Worm (Caenorhabditis elegans) whole organism, young adult: ENCODE results near the gene nprl-3.

Source experiments
- B0019.2 ChIP-seq: fragments of 200-800 bp; sonication (Bioruptor generic); conservative IDR thresholded peaks from 2 replicates; pipeline ENCODE4 v1.3.6; 2022; ENCODE audit warnings: missing genetic modification reagents, missing genetic modification characterization, missing compliant biosample characterization
- B0035.1 ChIP-seq: sonication (generic microtip); optimal IDR thresholded peaks from 2 replicates; lab custom pipeline; 2016; ENCODE audit warnings: missing genetic modification characterization, mild to moderate bottlenecking, missing compliant biosample characterization, missing genotype, missing genetic modification reagents
- B0261.1 ChIP-seq: sonication (generic microtip); optimal IDR thresholded peaks from 2 replicates; lab custom pipeline; 2016; ENCODE audit warnings: mild to moderate bottlenecking, missing genetic modification characterization, moderate library complexity, missing compliant biosample characterization
- F23B12.7 ChIP-seq: sonication (generic microtip); optimal IDR thresholded peaks from 2 replicates; lab custom pipeline; 2017; ENCODE audit warnings: missing genetic modification characterization, mild to moderate bottlenecking, missing compliant biosample characterization, antibody characterized with exemption, moderate library complexity; ENCODE audit not compliant: insufficient read depth
- F33H1.4 ChIP-seq: fragments of 200-800 bp; sonication (Bioruptor generic); IDR thresholded peaks from 2 replicates; pipeline ENCODE4 v1.3.6; 2022; ENCODE audit warnings: missing genetic modification reagents, missing genetic modification characterization, missing compliant biosample characterization
- F57C9.4 ChIP-seq: sonication (generic microtip); optimal IDR thresholded peaks from 2 replicates; lab custom pipeline; 2017; ENCODE audit warnings: mild to moderate bottlenecking, missing genetic modification characterization, missing compliant biosample characterization
- T07F8.4 ChIP-seq: sonication (generic microtip); optimal IDR thresholded peaks from 2 replicates; lab custom pipeline; 2016; ENCODE audit warnings: mild to moderate bottlenecking, missing genetic modification characterization, moderate library complexity, missing compliant biosample characterization
- T26A5.8 ChIP-seq: sonication (generic microtip); optimal IDR thresholded peaks from 2 replicates; lab custom pipeline; 2016; ENCODE audit warnings: missing genetic modification characterization, missing compliant biosample characterization
- Y53F4B.3 ChIP-seq: fragments of 200-800 bp; sonication (Bioruptor generic); IDR thresholded peaks from 2 replicates; pipeline ENCODE4 v1.3.6; 2022; ENCODE audit warnings: missing genetic modification reagents, missing genetic modification characterization, missing compliant biosample characterization
- Y56A3A.18 ChIP-seq: fragments of 200-800 bp; sonication (Bioruptor generic); IDR thresholded peaks from 2 replicates; pipeline ENCODE4 v1.3.6; 2022; ENCODE audit warnings: missing genetic modification reagents, missing genetic modification characterization, missing compliant biosample characterization
- Y79H2A.3 ChIP-seq: fragments of 200-800 bp; sonication (Bioruptor generic); conservative IDR thresholded peaks from 2 replicates; pipeline ENCODE4 v1.3.6; 2022; ENCODE audit warnings: missing genetic modification reagents, missing genetic modification characterization, missing compliant biosample characterization
- Y95B8A.8 ChIP-seq: fragments of 200-800 bp; sonication (Bioruptor generic); IDR thresholded peaks from 2 replicates; pipeline ENCODE4 v1.3.6; 2022; ENCODE audit warnings: missing genetic modification reagents, missing genetic modification characterization, missing compliant biosample characterization
- ZK185.1 ChIP-seq: sonication (generic microtip); optimal IDR thresholded peaks from 2 replicates; lab custom pipeline; 2016; ENCODE audit warnings: mild to moderate bottlenecking, missing genetic modification characterization, missing compliant biosample characterization; ENCODE audit not compliant: poor library complexity, severe bottlenecking
- akir-1 ChIP-seq: fragments of 200-800 bp; sonication (Bioruptor generic); optimal IDR thresholded peaks from 2 replicates; lab custom pipeline; 2018; ENCODE audit warnings: mild to moderate bottlenecking, missing genetic modification characterization, moderate library complexity, missing compliant biosample characterization
- attf-3 ChIP-seq: fragments of 200-800 bp; sonication (Bioruptor generic); conservative IDR thresholded peaks from 2 replicates; pipeline ENCODE4 v1.3.6; 2022; ENCODE audit warnings: missing genetic modification reagents, missing genetic modification characterization, missing compliant biosample characterization
- attf-5 ChIP-seq: fragments of 200-800 bp; sonication (Bioruptor generic); optimal IDR thresholded peaks from 2 replicates; lab custom pipeline; 2018; ENCODE audit warnings: mild to moderate bottlenecking, missing genetic modification characterization, missing compliant biosample characterization
- bed-1 ChIP-seq: fragments of 200-800 bp; sonication (Bioruptor generic); IDR thresholded peaks from 2 replicates; pipeline ENCODE4 v1.3.6; 2022; ENCODE audit warnings: missing genetic modification reagents, missing genetic modification characterization, missing compliant biosample characterization
- bed-2 ChIP-seq: fragments of 200-800 bp; sonication (Bioruptor generic); IDR thresholded peaks from 2 replicates; pipeline ENCODE4 v1.3.6; 2022; ENCODE audit warnings: missing genetic modification reagents, missing genetic modification characterization, missing compliant biosample characterization
- ccch-3 ChIP-seq: fragments of 200-800 bp; sonication (Bioruptor generic); optimal IDR thresholded peaks from 2 replicates; lab custom pipeline; 2018; ENCODE audit warnings: mild to moderate bottlenecking, missing genetic modification characterization, missing compliant biosample characterization
- ceh-27 ChIP-seq: fragments of 200-800 bp; sonication (Bioruptor generic); optimal IDR thresholded peaks from 2 replicates; lab custom pipeline; 2018; ENCODE audit warnings: mild to moderate bottlenecking, missing genetic modification characterization, moderate library complexity, missing compliant biosample characterization
- ceh-40 ChIP-seq: fragments of 200-800 bp; sonication (Bioruptor generic); IDR thresholded peaks from 2 replicates; pipeline ENCODE4 v1.3.6; 2022; ENCODE audit warnings: missing genetic modification characterization, missing compliant biosample characterization
- ceh-91 ChIP-seq: fragments of 200-800 bp; sonication (Bioruptor generic); IDR thresholded peaks from 2 replicates; pipeline ENCODE4 v1.3.6; 2022; ENCODE audit warnings: missing genetic modification reagents, missing genetic modification characterization, missing compliant biosample characterization
- dpff-1 ChIP-seq: sonication (generic microtip); optimal IDR thresholded peaks from 2 replicates; lab custom pipeline; 2017; ENCODE audit warnings: mild to moderate bottlenecking, missing genetic modification characterization, missing compliant biosample characterization
- egl-18 ChIP-seq: fragments of 200-800 bp; sonication (Bioruptor generic); IDR thresholded peaks from 2 replicates; pipeline ENCODE4 v1.3.6; 2022; ENCODE audit warnings: missing genetic modification reagents, missing genetic modification characterization, missing compliant biosample characterization
- fkh-3 ChIP-seq: sonication (generic microtip); optimal IDR thresholded peaks from 2 replicates; lab custom pipeline; 2016; ENCODE audit warnings: mild to moderate bottlenecking, missing genetic modification characterization, missing compliant biosample characterization
- him-1 ChIP-seq: sonication (generic microtip); optimal IDR thresholded peaks from 2 replicates; lab custom pipeline; 2016; ENCODE audit warnings: missing genotype, missing genetic modification reagents, missing genetic modification characterization, missing compliant biosample characterization
- let-607 ChIP-seq, 2 experiments: fragments of 200-800 bp in 1 of 2; sonication (Bioruptor generic) in 1 of 2; sonication (generic microtip) in 1 of 2; optimal IDR thresholded peaks; 2 replicates each; lab custom pipeline; 2016 to 2018; ENCODE audit warnings: mild to moderate bottlenecking in 2 of 2, missing compliant biosample characterization in 2 of 2, missing genetic modification characterization in 2 of 2, moderate library complexity in 2 of 2, missing genotype in 1 of 2
- lin-54 ChIP-seq: fragments of 200-800 bp; sonication (Bioruptor generic); optimal IDR thresholded peaks from 2 replicates; lab custom pipeline; 2018; ENCODE audit warnings: mild to moderate bottlenecking, missing genetic modification characterization, missing compliant biosample characterization
- lir-1 ChIP-seq: fragments of 200-800 bp; sonication (Bioruptor generic); conservative IDR thresholded peaks from 2 replicates; pipeline ENCODE4 v1.3.6; 2022; ENCODE audit warnings: missing genetic modification reagents, missing genetic modification characterization, missing compliant biosample characterization
- madf-10 ChIP-seq: sonication (generic microtip); optimal IDR thresholded peaks from 2 replicates; lab custom pipeline; 2016; ENCODE audit warnings: mild to moderate bottlenecking, missing genetic modification characterization, missing compliant biosample characterization
- madf-8 ChIP-seq: fragments of 200-800 bp; sonication (Bioruptor generic); conservative IDR thresholded peaks from 2 replicates; pipeline ENCODE4 v1.3.6; 2022; ENCODE audit warnings: missing genetic modification reagents, missing genetic modification characterization, missing compliant biosample characterization
- mxl-1 ChIP-seq: sonication (generic microtip); optimal IDR thresholded peaks from 2 replicates; lab custom pipeline; 2016; ENCODE audit warnings: missing genetic modification characterization, missing compliant biosample characterization
- nfya-1 ChIP-seq: sonication (generic microtip); optimal IDR thresholded peaks from 2 replicates; lab custom pipeline; 2017; ENCODE audit warnings: antibody characterized with exemption, missing compliant biosample characterization, missing genetic modification characterization, borderline replicate concordance; ENCODE audit not compliant: insufficient read depth
- nfyb-1 ChIP-seq: fragments of 200-800 bp; sonication (Bioruptor generic); IDR thresholded peaks from 2 replicates; pipeline ENCODE4 v1.3.6; 2022; ENCODE audit warnings: missing genetic modification reagents, missing genetic modification characterization, missing compliant biosample characterization
- rcor-1 ChIP-seq: fragments of 200-800 bp; sonication (Bioruptor generic); IDR thresholded peaks from 2 replicates; pipeline ENCODE4 v1.3.6; 2022; ENCODE audit warnings: missing genetic modification reagents, missing genetic modification characterization, missing compliant biosample characterization
- rpc-1 ChIP-seq, 2 experiments: fragments of 150-350 bp in 1 of 2; sonication (generic microtip) in 1 of 2; optimal IDR thresholded peaks; 2 replicates each; lab custom pipeline; 2014 to 2018; ENCODE audit warnings: missing biosample characterization in 1 of 2, missing genetic modification characterization in 1 of 2, missing genetic modification reagents in 1 of 2, missing genotype in 1 of 2
- sea-2 ChIP-seq: fragments of 200-800 bp; sonication (Bioruptor generic); IDR thresholded peaks from 2 replicates; pipeline ENCODE4 v1.3.6; 2022; ENCODE audit warnings: missing genetic modification characterization, missing compliant biosample characterization
- somi-1 ChIP-seq: fragments of 200-800 bp; sonication (Bioruptor generic); optimal IDR thresholded peaks from 2 replicates; lab custom pipeline; 2018; ENCODE audit warnings: mild to moderate bottlenecking, missing genetic modification characterization, missing compliant biosample characterization
- tlf-1 ChIP-seq: fragments of 200-800 bp; sonication (Bioruptor generic); optimal IDR thresholded peaks from 2 replicates; lab custom pipeline; 2018; ENCODE audit warnings: mild to moderate bottlenecking, missing genetic modification characterization, missing compliant biosample characterization
- xnd-1 ChIP-seq: sonication (generic microtip); optimal IDR thresholded peaks from 2 replicates; lab custom pipeline; 2016; ENCODE audit warnings: missing genotype, missing genetic modification reagents, missing genetic modification characterization, missing compliant biosample characterization
- ztf-3 ChIP-seq: fragments of 200-800 bp; sonication (Bioruptor generic); optimal IDR thresholded peaks from 2 replicates; lab custom pipeline; 2018; ENCODE audit warnings: mild to moderate bottlenecking, missing genetic modification characterization, missing compliant biosample characterization

The nprl-3 gene

DNA sequence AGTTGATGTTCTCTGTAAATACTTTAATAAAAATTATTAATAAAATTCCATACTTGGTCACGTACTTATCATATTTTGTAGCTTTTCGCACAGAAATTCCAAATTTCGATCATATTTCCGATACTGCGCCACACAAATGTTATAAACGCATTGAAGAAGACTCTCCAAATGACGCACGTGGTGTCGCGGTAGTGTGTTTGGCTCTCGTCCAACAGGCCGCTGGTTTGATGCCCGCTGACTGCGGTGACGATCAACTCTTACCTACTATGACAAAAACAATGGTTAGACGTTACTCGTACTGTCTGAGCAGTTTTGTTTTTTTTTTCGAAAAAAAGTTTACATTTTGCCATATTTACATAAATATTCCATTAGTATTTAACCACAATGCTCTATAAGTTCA, 44.4 kb upstream of the nprl-3 start (continued):
- TF ChIP-seq ZK185.1 (tag; lab: Kevin White, UChicago) (peak; percentile 78), him-1 (peak; percentile 98), ceh-40 (peak; percentile 91; the same call in 1 of the 2 replicates), F57C9.4 (peak; percentile 54), madf-8 (GFP tag; lab: Robert Waterston, UW) (no peak), ccch-3 (GFP tag; lab: Kevin White, UChicago) (peak; percentile 1), somi-1 (GFP tag; lab: Kevin White, UChicago) (peak; percentile 68), F33H1.4 (peak; percentile 49), T26A5.8 (tag; lab: Kevin White, UChicago) (peak; percentile 68), F23B12.7 (peak; percentile 92), rcor-1 (GFP tag; lab: Robert Waterston, UW) (peak; percentile 71), attf-5 (GFP tag; lab: Kevin White, UChicago) (peak; percentile 75), attf-3 (peak; percentile 47; the same call in 1 of the 2 replicates), rpc-1 (optimal IDR thresholded peaks at IDR 0.05; lab: Kevin White, UChicago) (peak; percentile 94), rpc-1 (tag; optimal IDR thresholded peaks at IDR 0.05; lab: Kevin White, UChicago) (peak; percentile 99), sea-2 (GFP tag; lab: Robert Waterston, UW) (no peak), lin-54 (peak; percentile 70), Y95B8A.8 (GFP tag; lab: Robert Waterston, UW) (peak; percentile 42; the same call in 1 of the 2 replicates), nfyb-1 (peak; percentile 86), let-607 (tag; optimal IDR thresholded peaks at IDR 0.05; lab: Kevin White, UChicago) (peak; percentile 31 to 38), lir-1 (0 out of 2 replicates have a peak, but pooled peaks have one; percentile 34), madf-10 (tag; lab: Kevin White, UChicago) (peak; percentile 85), B0261.1 (tag; lab: Kevin White, UChicago) (peak; percentile 91), egl-18 (GFP tag; lab: Robert Waterston, UW) (no peak), akir-1 (peak; percentile 19), B0019.2 (GFP tag; lab: Robert Waterston, UW) (no peak), xnd-1 (tag; lab: Kevin White, UChicago) (no peak), Y56A3A.18 (GFP tag; lab: Robert Waterston, UW) (peak; percentile 67; the same call in 1 of the 2 replicates), B0035.1 (tag; lab: Kevin White, UChicago) (peak; percentile 55), Y79H2A.3 (GFP tag; lab: Robert Waterston, UW) (peak; percentile 80; the same call in 1 of the 2 replicates), bed-1 (no peak), nfya-1 (tag; lab: Kevin White, UChicago) (no peak), mxl-1 (peak; percentile 91), dpff-1 (tag; lab: Kevin White, UChicago) (peak; percentile 52), bed-2 (GFP tag; lab: Robert Waterston, UW) (no peak), T07F8.4 (tag; lab: Kevin White, UChicago) (peak; percentile 75), fkh-3 (tag; lab: Kevin White, UChicago) (peak; percentile 83), ceh-27 (GFP tag; lab: Kevin White, UChicago) (peak; percentile 71), tlf-1 (GFP tag; lab: Kevin White, UChicago) (peak; percentile 69), ztf-3 (GFP tag; lab: Kevin White, UChicago) (no peak), ceh-91 (GFP tag; lab: Robert Waterston, UW) (peak; percentile 61; the same call in 1 of the 2 replicates), Y53F4B.3 (GFP tag; lab: Robert Waterston, UW) (peak; percentile 78)
